Worm (Caenorhabditis elegans) whole organism, L2 larva: ENCODE data around the gene chil-16.

Source experiments
- F13H6.1 ChIP-seq: sonication (generic microtip); optimal IDR thresholded peaks from 2 replicates; lab custom pipeline; 2016; ENCODE audit warnings: missing genetic modification characterization, missing compliant biosample characterization
- blmp-1 ChIP-seq: sonication (generic microtip); optimal IDR thresholded peaks from 2 replicates; lab custom pipeline; 2017; ENCODE audit warnings: missing genetic modification characterization, mild to moderate bottlenecking, missing compliant biosample characterization, antibody characterized with exemption, moderate library complexity; ENCODE audit not compliant: insufficient read depth
- mdl-1 ChIP-seq, 2 experiments: fragments of 150-350 bp in 1 of 2; sonication (generic microtip) in 1 of 2; optimal IDR thresholded peaks; 2 replicates each; lab custom pipeline; 2017; ENCODE audit warnings: missing biosample characterization in 2 of 2, missing genetic modification characterization in 2 of 2
- nhr-10 ChIP-seq: sonication (generic microtip); optimal IDR thresholded peaks from 2 replicates; lab custom pipeline; 2017; ENCODE audit warnings: missing biosample characterization, missing genetic modification characterization
- nhr-11 ChIP-seq: fragments of 150-350 bp; optimal IDR thresholded peaks from 2 replicates; lab custom pipeline; 2014; ENCODE audit warnings: missing biosample characterization, missing genetic modification characterization
- nhr-25 ChIP-seq: fragments of 150-350 bp; sonication (generic microtip); optimal IDR thresholded peaks from 3 replicates; lab custom pipeline; 2014; ENCODE audit warnings: missing biosample characterization, missing genetic modification characterization
- peb-1 ChIP-seq: fragments of 150-350 bp; optimal IDR thresholded peaks from 2 replicates; lab custom pipeline; 2014; ENCODE audit warnings: missing biosample characterization, missing genetic modification characterization
- snpc-4 ChIP-seq: fragments of 150-350 bp; optimal IDR thresholded peaks from 2 replicates; lab custom pipeline; 2014; ENCODE audit warnings: missing biosample characterization, missing genetic modification characterization

DNA sequence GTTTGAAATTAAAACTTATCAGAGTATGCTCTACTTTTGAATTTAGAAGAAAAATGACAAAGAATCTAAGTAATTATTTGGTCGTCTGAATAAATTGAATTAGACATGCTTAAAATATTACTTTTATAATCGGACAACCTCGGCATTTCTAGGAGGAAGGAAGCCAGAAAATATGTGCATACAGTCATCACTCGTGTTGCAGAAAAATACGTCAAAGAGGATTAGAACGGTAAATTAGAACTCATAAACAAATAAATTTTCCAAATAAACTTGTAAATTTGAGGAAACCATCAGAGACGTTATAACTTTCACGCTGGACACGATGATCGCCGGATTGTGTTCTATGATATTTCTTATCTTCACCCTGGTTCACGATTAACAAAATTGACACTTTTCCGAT is 12.6 kb upstream of the chil-16 start, which contains the start of gene chil-19:
- TF ChIP-seq snpc-4 (no peak), nhr-10 (tag; lab: Kevin White, UChicago) (no peak), nhr-25 (tag; lab: Kevin White, UChicago) (no peak), mdl-1 (tag; optimal IDR thresholded peaks at IDR 0.05; lab: Kevin White, UChicago) (no peak), peb-1 (tag; lab: Kevin White, UChicago) (no peak), nhr-11 (tag; lab: Kevin White, UChicago) (no peak), F13H6.1 (tag; lab: Kevin White, UChicago) (no peak), blmp-1 (tag; lab: Kevin White, UChicago) (no peak)
